Worm (Caenorhabditis elegans): ENCODE data around the gene C30G7.4.

- TF ChIP-seq tab-1 (GFP tag; IDR thresholded peaks at IDR 0.05) (no peak), ztf-29 (GFP tag; IDR thresholded peaks at IDR 0.05) (no peak), ref-1 (GFP tag; conservative IDR thresholded peaks at IDR 0.05) (no peak), T22C8.4 (GFP tag; IDR thresholded peaks at IDR 0.05) (no peak), flt-1 (GFP tag; IDR thresholded peaks at IDR 0.05) (no peak), klf-2 (GFP tag; conservative IDR thresholded peaks at IDR 0.05) (no peak), cog-1 (tag; optimal IDR thresholded peaks at IDR 0.05) (no peak), ztf-23 (GFP tag; IDR thresholded peaks at IDR 0.05) (no peak)
Observed at ce11 chrV:14897731-14898130, 49.2 kb downstream of the C30G7.4 start, which contains the start of gene H12D21.6.

All from whole organism, midembryonic.